Worm (Caenorhabditis elegans) whole organism, young adult: Measurements from ENCODE around the gene gstk-2.

Experiments used
- B0261.1 ChIP-seq: sonication (generic microtip); optimal IDR thresholded peaks from 2 replicates; lab custom pipeline; 2016; ENCODE audit warnings: mild to moderate bottlenecking, missing genetic modification characterization, moderate library complexity, missing compliant biosample characterization
- ekl-4 ChIP-seq: fragments of 200-800 bp; sonication (Bioruptor generic); IDR thresholded peaks from 2 replicates; pipeline ENCODE4 v1.3.6; 2022; ENCODE audit warnings: missing genetic modification reagents, missing genetic modification characterization, missing compliant biosample characterization
- lin-26 ChIP-seq: fragments of 200-800 bp; sonication (Bioruptor generic); IDR thresholded peaks from 2 replicates; pipeline ENCODE4 v1.3.6; 2022; ENCODE audit warnings: missing genetic modification reagents, missing genetic modification characterization, missing compliant biosample characterization
- snpc-1.1 ChIP-seq: sonication (generic microtip); optimal IDR thresholded peaks from 2 replicates; lab custom pipeline; 2017; ENCODE audit warnings: missing genetic modification characterization, mild to moderate bottlenecking, missing compliant biosample characterization, antibody characterized with exemption, moderate library complexity, missing genotype, missing genetic modification reagents; ENCODE audit not compliant: insufficient read depth
- ztf-25 ChIP-seq: fragments of 200-800 bp; sonication (Bioruptor generic); IDR thresholded peaks from 2 replicates; pipeline ENCODE4 v1.3.6; 2022; ENCODE audit warnings: missing genetic modification reagents, missing genetic modification characterization, missing compliant biosample characterization

DNA sequence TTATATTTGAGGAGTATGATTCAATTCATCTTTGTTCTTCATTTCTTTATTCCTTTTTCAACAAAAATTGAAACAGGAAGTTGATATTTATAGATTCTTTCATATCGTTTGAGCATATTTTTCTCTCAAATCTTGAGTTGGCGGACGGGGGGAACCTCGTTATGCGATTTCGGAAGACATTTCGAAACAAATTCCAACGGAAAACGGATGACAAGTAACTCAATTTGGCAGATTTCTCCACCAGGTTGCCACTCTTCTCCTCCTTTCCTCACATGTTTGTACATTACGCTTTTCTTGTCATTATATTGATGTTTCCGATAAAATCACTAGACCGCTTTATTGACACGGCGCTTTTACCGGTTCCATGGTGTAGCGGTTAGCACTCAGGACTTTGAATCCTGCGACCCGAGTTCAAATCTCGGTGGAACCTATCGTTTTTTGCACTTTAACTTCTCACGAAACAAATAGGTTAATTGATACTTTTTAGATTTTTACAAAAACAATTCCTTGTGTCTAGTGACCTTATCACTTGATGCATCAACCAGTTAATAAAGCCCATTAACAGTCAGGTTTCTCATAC, 33.0 kb upstream of the gstk-2 start:
- TF ChIP-seq ekl-4 = no peak
- 0 out of 2 replicates have a peak, but pooled peaks have one; percentile 9 for TF ChIP-seq ztf-25 (GFP tag; lab: Robert Waterston, UW)
- TF ChIP-seq B0261.1 (tag; lab: Kevin White, UChicago) = peak; percentile 63
- peak; percentile 79; the same call in 1 of the 2 replicates for TF ChIP-seq lin-26 (GFP tag; lab: Robert Waterston, UW)
- TF ChIP-seq snpc-1.1 (tag; lab: Kevin White, UChicago) = no peak
